Worm (Caenorhabditis elegans) whole organism, L1 larva: ENCODE data around the gene C44B7.5.

Source experiments
- C04F5.9 ChIP-seq: sonication (generic microtip); optimal IDR thresholded peaks from 2 replicates; lab custom pipeline; 2016; ENCODE audit warnings: missing genetic modification characterization, missing compliant biosample characterization
- C16A3.4 ChIP-seq: fragments of 150-350 bp; optimal IDR thresholded peaks from 2 replicates; lab custom pipeline; 2014; ENCODE audit warnings: missing biosample characterization, missing genetic modification characterization
- aha-1 ChIP-seq: fragments of 150-350 bp; optimal IDR thresholded peaks from 2 replicates; lab custom pipeline; 2014; ENCODE audit warnings: missing biosample characterization, missing genetic modification characterization
- alr-1 ChIP-seq: fragments of 200-800 bp; sonication (Bioruptor generic); optimal IDR thresholded peaks from 2 replicates; lab custom pipeline; 2018; ENCODE audit warnings: borderline replicate concordance, mild to moderate bottlenecking, missing genetic modification characterization, missing compliant biosample characterization
- aly-2 ChIP-seq: fragments of 150-350 bp; optimal IDR thresholded peaks from 2 replicates; lab custom pipeline; 2014; ENCODE audit warnings: missing biosample characterization, missing genetic modification characterization
- ceh-63 ChIP-seq: fragments of 200-800 bp; sonication (Bioruptor generic); optimal IDR thresholded peaks from 2 replicates; lab custom pipeline; 2018; ENCODE audit warnings: mild to moderate bottlenecking, missing genetic modification characterization, missing compliant biosample characterization
- ceh-82 ChIP-seq, 3 experiments: fragments of 150-350 bp in 1 of 3; sonication (generic microtip) in 2 of 3; optimal IDR thresholded peaks; 2 replicates each; lab custom pipeline; 2014 to 2017; ENCODE audit warnings: missing biosample characterization in 3 of 3, missing genetic modification characterization in 3 of 3
- ceh-88 ChIP-seq: fragments of 200-800 bp; sonication (Bioruptor generic); IDR thresholded peaks from 2 replicates; pipeline ENCODE4 v1.3.6; 2022; ENCODE audit warnings: missing genetic modification characterization, missing compliant biosample characterization
- ceh-90 ChIP-seq: sonication (generic microtip); optimal IDR thresholded peaks from 2 replicates; lab custom pipeline; 2016; ENCODE audit warnings: missing genetic modification characterization, missing compliant biosample characterization
- ces-1 ChIP-seq: fragments of 150-350 bp; optimal IDR thresholded peaks from 2 replicates; lab custom pipeline; 2014; ENCODE audit warnings: missing biosample characterization, missing genetic modification reagents, missing genetic modification characterization
- dpl-1 ChIP-seq, 3 experiments: fragments of 150-350 bp in 2 of 3; sonication (generic microtip) in 1 of 3; optimal IDR thresholded peaks; 2 replicates each; lab custom pipeline; 2014 to 2017; ENCODE audit warnings: missing biosample characterization in 3 of 3, missing genetic modification characterization in 3 of 3, missing genetic modification reagents in 3 of 3
- efl-1 ChIP-seq, 4 experiments: fragments of 150-350 bp; optimal IDR thresholded peaks in 3 of 4; peaks in 1 of 4; 1 replicate in 1 of 4; 2 replicates in 3 of 4; lab custom pipeline; 2014; ENCODE audit warnings: missing biosample characterization in 2 of 4, missing genetic modification characterization in 2 of 4, missing genetic modification reagents in 2 of 4
- egl-13 ChIP-seq: sonication (generic microtip); optimal IDR thresholded peaks from 2 replicates; lab custom pipeline; 2016; ENCODE audit warnings: missing genotype, missing genetic modification reagents, missing genetic modification characterization, missing compliant biosample characterization
- egl-27 ChIP-seq, 2 experiments: fragments of 150-350 bp in 1 of 2; sonication (generic microtip); optimal IDR thresholded peaks; 3 replicates each; lab custom pipeline; 2017 to 2018; ENCODE audit warnings: missing biosample characterization in 2 of 2, missing genetic modification characterization in 2 of 2, missing genetic modification reagents in 2 of 2
- elt-2 ChIP-seq: sonication (generic microtip); optimal IDR thresholded peaks from 2 replicates; lab custom pipeline; 2016; ENCODE audit warnings: missing genetic modification characterization, mild to moderate bottlenecking, inconsistent platforms, missing compliant biosample characterization, missing genetic modification reagents
- ets-5 ChIP-seq: fragments of 200-800 bp; sonication (Bioruptor generic); IDR thresholded peaks from 2 replicates; pipeline ENCODE4 v1.3.6; 2022; ENCODE audit warnings: missing genetic modification characterization, missing compliant biosample characterization
- fkh-4 ChIP-seq: sonication (generic microtip); optimal IDR thresholded peaks from 2 replicates; lab custom pipeline; 2016; ENCODE audit warnings: missing compliant biosample characterization, missing genetic modification characterization, borderline replicate concordance
- fkh-8 ChIP-seq: sonication (generic microtip); optimal IDR thresholded peaks from 2 replicates; lab custom pipeline; 2016; ENCODE audit warnings: mild to moderate bottlenecking, missing genetic modification characterization, missing compliant biosample characterization
- fos-1 ChIP-seq: fragments of 150-350 bp; optimal IDR thresholded peaks from 2 replicates; lab custom pipeline; 2014; ENCODE audit warnings: missing biosample characterization, missing genetic modification characterization
- grh-1 ChIP-seq: fragments of 200-800 bp; sonication (Bioruptor generic); IDR thresholded peaks from 2 replicates; pipeline ENCODE4 v1.3.6; 2022; ENCODE audit warnings: missing genetic modification reagents, missing genetic modification characterization, missing compliant biosample characterization
- hlh-4 ChIP-seq: sonication (generic microtip); optimal IDR thresholded peaks from 2 replicates; lab custom pipeline; 2016; ENCODE audit warnings: mild to moderate bottlenecking, missing genetic modification characterization, missing compliant biosample characterization
- irx-1 ChIP-seq: sonication (generic microtip); optimal IDR thresholded peaks from 2 replicates; lab custom pipeline; 2016; ENCODE audit warnings: missing genetic modification characterization, missing compliant biosample characterization
- jun-1 ChIP-seq: fragments of 150-350 bp; optimal IDR thresholded peaks from 2 replicates; lab custom pipeline; 2014; ENCODE audit warnings: missing biosample characterization, missing genetic modification reagents, missing genetic modification characterization
- lin-13 ChIP-seq: fragments of 150-350 bp; optimal IDR thresholded peaks from 2 replicates; lab custom pipeline; 2014; ENCODE audit warnings: missing biosample characterization, missing genetic modification reagents, missing genetic modification characterization
- lin-15B ChIP-seq: fragments of 150-350 bp; sonication (generic microtip); optimal IDR thresholded peaks from 3 replicates; lab custom pipeline; 2014; ENCODE audit warnings: missing biosample characterization, missing genetic modification characterization
- lin-35 ChIP-seq, 2 experiments: fragments of 150-350 bp; optimal IDR thresholded peaks; 2 replicates each; lab custom pipeline; 2014; ENCODE audit warnings: missing biosample characterization in 2 of 2, missing genetic modification characterization in 2 of 2, missing genetic modification reagents in 2 of 2
- lir-3 ChIP-seq: sonication (generic microtip); optimal IDR thresholded peaks from 2 replicates; lab custom pipeline; 2016; ENCODE audit warnings: mild to moderate bottlenecking, missing genetic modification characterization, moderate library complexity, missing compliant biosample characterization; ENCODE audit not compliant: poor library complexity
- mdl-1 ChIP-seq, 2 experiments: fragments of 150-350 bp; optimal IDR thresholded peaks; 2 replicates each; lab custom pipeline; 2014 to 2017; ENCODE audit warnings: missing biosample characterization in 2 of 2, missing genetic modification characterization in 2 of 2, inconsistent platforms in 1 of 2
- mef-2 ChIP-seq: fragments of 150-350 bp; optimal IDR thresholded peaks from 2 replicates; lab custom pipeline; 2014; ENCODE audit warnings: missing biosample characterization, missing genetic modification characterization
- mep-1 ChIP-seq: fragments of 150-350 bp; optimal IDR thresholded peaks from 2 replicates; lab custom pipeline; 2014; ENCODE audit warnings: missing biosample characterization, missing genetic modification characterization
- nhr-12 ChIP-seq: sonication (generic microtip); optimal IDR thresholded peaks from 2 replicates; lab custom pipeline; 2017; ENCODE audit warnings: missing biosample characterization, missing genetic modification characterization
- nhr-19 ChIP-seq: fragments of 200-800 bp; sonication (Bioruptor generic); conservative IDR thresholded peaks from 2 replicates; pipeline ENCODE4 v1.3.6; 2022; ENCODE audit warnings: missing genetic modification characterization, missing compliant biosample characterization
- nhr-20 ChIP-seq: sonication (generic microtip); optimal IDR thresholded peaks from 2 replicates; lab custom pipeline; 2016; ENCODE audit warnings: mild to moderate bottlenecking, missing genetic modification characterization, missing compliant biosample characterization
- nhr-28 ChIP-seq: fragments of 150-350 bp; optimal IDR thresholded peaks from 2 replicates; lab custom pipeline; 2014; ENCODE audit warnings: missing biosample characterization, missing genetic modification characterization
- nhr-76 ChIP-seq: sonication (generic microtip); optimal IDR thresholded peaks from 2 replicates; lab custom pipeline; 2017; ENCODE audit warnings: missing biosample characterization, missing genetic modification characterization
- nhr-84 ChIP-seq: sonication (generic microtip); optimal IDR thresholded peaks from 2 replicates; lab custom pipeline; 2017; ENCODE audit warnings: missing biosample characterization, missing genetic modification characterization
- nhr-85 ChIP-seq: sonication (generic microtip); peaks from one replicate; lab custom pipeline; 2016; ENCODE audit warnings: missing genetic modification characterization, inconsistent platforms, missing compliant biosample characterization
- nhr-90 ChIP-seq: sonication (generic microtip); optimal IDR thresholded peaks from 2 replicates; lab custom pipeline; 2016; ENCODE audit warnings: mild to moderate bottlenecking, missing genetic modification characterization, missing compliant biosample characterization; ENCODE audit not compliant: poor library complexity
- pax-3 ChIP-seq: fragments of 200-800 bp; sonication (Bioruptor generic); optimal IDR thresholded peaks from 2 replicates; lab custom pipeline; 2018; ENCODE audit warnings: mild to moderate bottlenecking, missing genetic modification characterization, moderate library complexity, missing compliant biosample characterization
- rnt-1 ChIP-seq: sonication (generic microtip); optimal IDR thresholded peaks from 2 replicates; lab custom pipeline; 2016; ENCODE audit warnings: mild to moderate bottlenecking, missing genetic modification characterization, moderate library complexity, missing compliant biosample characterization
- sox-4 ChIP-seq: sonication (generic microtip); optimal IDR thresholded peaks from 2 replicates; lab custom pipeline; 2016; ENCODE audit warnings: missing genetic modification characterization, missing compliant biosample characterization
- sptf-1 ChIP-seq: fragments of 150-350 bp; optimal IDR thresholded peaks from 2 replicates; lab custom pipeline; 2014; ENCODE audit warnings: missing biosample characterization, missing genetic modification characterization
- sup-37 ChIP-seq: fragments of 200-800 bp; sonication (Bioruptor generic); optimal IDR thresholded peaks from 2 replicates; lab custom pipeline; 2018; ENCODE audit warnings: mild to moderate bottlenecking, missing genetic modification characterization, missing compliant biosample characterization
- swsn-7 ChIP-seq: sonication (generic microtip); optimal IDR thresholded peaks from 2 replicates; lab custom pipeline; 2016; ENCODE audit warnings: missing genetic modification characterization, missing compliant biosample characterization
- tbx-2 ChIP-seq: sonication (generic microtip); optimal IDR thresholded peaks from 2 replicates; lab custom pipeline; 2016; ENCODE audit warnings: missing genetic modification characterization, missing compliant biosample characterization
- tlp-1 ChIP-seq: fragments of 150-350 bp; optimal IDR thresholded peaks from 2 replicates; lab custom pipeline; 2014; ENCODE audit warnings: missing biosample characterization, missing genetic modification characterization
- unc-130 ChIP-seq: fragments of 150-350 bp; optimal IDR thresholded peaks from 2 replicates; lab custom pipeline; 2017; ENCODE audit warnings: missing biosample characterization, missing genetic modification characterization, inconsistent platforms
- unc-30 ChIP-seq: sonication (generic microtip); optimal IDR thresholded peaks from 2 replicates; lab custom pipeline; 2017; ENCODE audit warnings: missing biosample characterization, missing genetic modification characterization
- unc-86 ChIP-seq: sonication (generic microtip); optimal IDR thresholded peaks from 2 replicates; lab custom pipeline; 2016; ENCODE audit warnings: missing genetic modification characterization, missing compliant biosample characterization
- unc-98 ChIP-seq: fragments of 200-800 bp; sonication (Bioruptor generic); IDR thresholded peaks from 2 replicates; pipeline ENCODE4 v1.3.6; 2022; ENCODE audit warnings: missing genetic modification characterization, missing compliant biosample characterization
- zag-1 ChIP-seq: fragments of 150-350 bp; optimal IDR thresholded peaks from 2 replicates; lab custom pipeline; 2014; ENCODE audit warnings: missing biosample characterization, missing genetic modification characterization
- ztf-11 ChIP-seq, 2 experiments: sonication (generic microtip); optimal IDR thresholded peaks; 2 replicates each; lab custom pipeline; 2016 to 2017; ENCODE audit warnings: missing genetic modification characterization in 2 of 2, missing biosample characterization in 1 of 2, missing compliant biosample characterization in 1 of 2
- ztf-4 ChIP-seq: fragments of 150-350 bp; optimal IDR thresholded peaks from 2 replicates; lab custom pipeline; 2014; ENCODE audit warnings: missing biosample characterization, missing genetic modification characterization

Gene C44B7.5

DNA sequence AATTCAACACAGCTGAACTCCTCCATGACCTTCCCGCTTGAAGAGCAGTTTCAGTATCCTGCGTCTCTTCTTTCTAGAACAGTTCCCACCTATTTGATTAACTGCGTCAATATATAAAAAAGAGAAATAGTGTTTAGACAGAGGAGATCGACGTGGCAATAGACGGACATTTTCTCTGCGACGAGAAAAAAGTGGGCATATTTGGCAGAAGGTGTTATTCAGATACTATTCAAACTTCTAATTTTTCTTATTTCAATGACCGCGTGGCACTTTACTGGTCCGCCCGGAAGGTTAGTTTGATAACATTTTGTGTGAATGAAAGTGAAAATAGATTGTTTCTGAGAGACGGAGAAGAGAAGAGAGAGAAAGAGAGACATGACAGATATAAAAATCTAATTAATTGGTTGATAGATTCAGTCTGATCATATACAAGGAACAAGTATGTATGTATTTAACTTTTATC, 24.4 kb downstream of the C44B7.5 start, which contains the start of gene tbc-6:
tbc-6 (plus strand) TSS at position 208 of the 463 bp plus-strand sequence.
- TF ChIP-seq elt-2 (tag; lab: Kevin White, UChicago) (peak; percentile 17), fos-1 (tag; lab: Kevin White, UChicago) (peak; percentile 27), irx-1 (peak; percentile 50), egl-13 (tag; lab: Kevin White, UChicago) (no peak), ztf-11 (tag; optimal IDR thresholded peaks at IDR 0.05; lab: Kevin White, UChicago) (no peak), nhr-85 (tag; lab: Kevin White, UChicago) (peak; percentile 97), unc-130 (peak; percentile 36), unc-98 (GFP tag; lab: Robert Waterston, UW) (no peak), nhr-19 (GFP tag; lab: Robert Waterston, UW) (peak; percentile 67), ceh-88 (no peak), unc-86 (no peak), hlh-4 (no peak), nhr-28 (tag; lab: Kevin White, UChicago) (no peak), lin-13 (GFP tag; lab: Kevin White, UChicago) (peak; percentile 36), egl-27 (tag; optimal IDR thresholded peaks at IDR 0.05; lab: Kevin White, UChicago) (peak; percentile 19 to 58), nhr-90 (tag; lab: Kevin White, UChicago) (peak; percentile 57), tbx-2 (tag; lab: Kevin White, UChicago) (peak; percentile 71), jun-1 (tag; lab: Kevin White, UChicago) (no peak), pax-3 (no peak), mep-1 (tag; lab: Kevin White, UChicago) (peak; percentile 83), zag-1 (tag; lab: Kevin White, UChicago) (no peak), grh-1 (GFP tag; lab: Robert Waterston, UW) (peak; percentile 28; the same call in 1 of the 2 replicates), unc-30 (no peak), ces-1 (GFP tag; lab: Kevin White, UChicago) (no peak), mdl-1 (tag; optimal IDR thresholded peaks at IDR 0.05; lab: Kevin White, UChicago) (peak in 1 of 2 experiments; percentile 23), ztf-4 (tag; lab: Kevin White, UChicago) (peak; percentile 8), fkh-4 (tag; lab: Kevin White, UChicago) (no peak), aha-1 (tag; lab: Kevin White, UChicago) (no peak), lir-3 (no peak), dpl-1 (GFP tag; optimal IDR thresholded peaks at IDR 0.05; lab: Kevin White, UChicago) (peak in 1 of 3 experiments; percentile 21), swsn-7 (tag; lab: Kevin White, UChicago) (no peak), efl-1 (optimal IDR thresholded peaks at IDR 0.05; lab: Kevin White, UChicago) (peak in 1 of 2 experiments; percentile 30), efl-1 (GFP tag; optimal IDR thresholded peaks at IDR 0.05 in 1 of 2; lab: Kevin White, UChicago) (peak in 1 of 2 experiments; percentile 88), sup-37 (GFP tag; lab: Kevin White, UChicago) (no peak), rnt-1 (tag; lab: Kevin White, UChicago) (peak; percentile 36), C16A3.4 (tag; lab: Kevin White, UChicago) (peak; percentile 25), mef-2 (no peak), sptf-1 (no peak), nhr-76 (tag; lab: Kevin White, UChicago) (no peak), alr-1 (tag; lab: Kevin White, UChicago) (no peak), ceh-63 (no peak), ets-5 (GFP tag; lab: Robert Waterston, UW) (no peak), tlp-1 (tag; lab: Kevin White, UChicago) (no peak), ceh-90 (tag; lab: Kevin White, UChicago) (no peak), nhr-84 (tag; lab: Kevin White, UChicago) (no peak), nhr-20 (tag; lab: Kevin White, UChicago) (peak; percentile 87), sox-4 (tag; lab: Kevin White, UChicago) (no peak), C04F5.9 (no peak), lin-15B (tag; lab: Kevin White, UChicago) (no peak), ceh-82 (tag; optimal IDR thresholded peaks at IDR 0.05; lab: Kevin White, UChicago) (no peak), fkh-8 (tag; lab: Kevin White, UChicago) (no peak), lin-35 (GFP tag; optimal IDR thresholded peaks at IDR 0.05; lab: Kevin White, UChicago) (peak in 1 of 2 experiments; percentile 22), nhr-12 (tag; lab: Kevin White, UChicago) (no peak), aly-2 (tag; lab: Kevin White, UChicago) (peak; percentile 58)
